Worm (Caenorhabditis elegans) whole organism, L2 larva: ENCODE measurements around the gene srx-6.

Source experiments
- ama-1 ChIP-seq: fragments of 150-350 bp; optimal IDR thresholded peaks from 2 replicates; lab custom pipeline; 2018; ENCODE audit warnings: inconsistent platforms
- dmd-4 ChIP-seq: sonication (generic microtip); optimal IDR thresholded peaks from 2 replicates; lab custom pipeline; 2017; ENCODE audit warnings: missing biosample characterization, missing genetic modification characterization
- egl-27 ChIP-seq: sonication (generic microtip); optimal IDR thresholded peaks from 3 replicates; lab custom pipeline; 2017; ENCODE audit warnings: missing biosample characterization, missing genetic modification reagents, missing genetic modification characterization
- elt-1 ChIP-seq: fragments of 150-350 bp; optimal IDR thresholded peaks from 2 replicates; lab custom pipeline; 2014; ENCODE audit warnings: missing biosample characterization, missing genetic modification characterization
- fos-1 ChIP-seq: fragments of 150-350 bp; optimal IDR thresholded peaks from 2 replicates; lab custom pipeline; 2014; ENCODE audit warnings: missing biosample characterization, missing genetic modification characterization
- lin-13 ChIP-seq: fragments of 150-350 bp; optimal IDR thresholded peaks from 2 replicates; lab custom pipeline; 2014; ENCODE audit warnings: missing biosample characterization, missing genetic modification reagents, missing genetic modification characterization
- nhr-10 ChIP-seq: sonication (generic microtip); optimal IDR thresholded peaks from 2 replicates; lab custom pipeline; 2017; ENCODE audit warnings: missing biosample characterization, missing genetic modification characterization
- snpc-4 ChIP-seq: fragments of 150-350 bp; optimal IDR thresholded peaks from 2 replicates; lab custom pipeline; 2014; ENCODE audit warnings: missing biosample characterization, missing genetic modification characterization
- unc-62 ChIP-seq: fragments of 150-350 bp; optimal IDR thresholded peaks from 2 replicates; lab custom pipeline; 2014; ENCODE audit warnings: missing biosample characterization, missing genetic modification reagents, missing genetic modification characterization

- TF ChIP-seq dmd-4 (tag; lab: Kevin White, UChicago) (no peak), nhr-10 (tag; lab: Kevin White, UChicago) (no peak), egl-27 (tag; lab: Kevin White, UChicago) (no peak), snpc-4 (no peak), lin-13 (no peak), fos-1 (tag; lab: Kevin White, UChicago) (no peak), ama-1 (lab: Kevin White, UChicago) (no peak), unc-62 (GFP tag; lab: Kevin White, UChicago) (no peak), elt-1 (tag; lab: Kevin White, UChicago) (peak; percentile 6)
Measured at ce11 chrV:7288699-7289098, 24.4 kb downstream of the srx-6 start, which contains the start of gene C13A2.1.
